Fruit fly (Drosophila melanogaster) ovary, adult (tissue): ENCODE data around the gene CG15429.

Experiments used
- CG17801 ChIP-seq: fragments of 200-800 bp; optimal IDR thresholded peaks from 2 replicates; lab custom pipeline; 2019; ENCODE audit warnings: missing biosample characterization, mild to moderate bottlenecking, missing genetic modification characterization, moderate library complexity; ENCODE audit not compliant: partially characterized antibody

CG15429 gene

DNA sequence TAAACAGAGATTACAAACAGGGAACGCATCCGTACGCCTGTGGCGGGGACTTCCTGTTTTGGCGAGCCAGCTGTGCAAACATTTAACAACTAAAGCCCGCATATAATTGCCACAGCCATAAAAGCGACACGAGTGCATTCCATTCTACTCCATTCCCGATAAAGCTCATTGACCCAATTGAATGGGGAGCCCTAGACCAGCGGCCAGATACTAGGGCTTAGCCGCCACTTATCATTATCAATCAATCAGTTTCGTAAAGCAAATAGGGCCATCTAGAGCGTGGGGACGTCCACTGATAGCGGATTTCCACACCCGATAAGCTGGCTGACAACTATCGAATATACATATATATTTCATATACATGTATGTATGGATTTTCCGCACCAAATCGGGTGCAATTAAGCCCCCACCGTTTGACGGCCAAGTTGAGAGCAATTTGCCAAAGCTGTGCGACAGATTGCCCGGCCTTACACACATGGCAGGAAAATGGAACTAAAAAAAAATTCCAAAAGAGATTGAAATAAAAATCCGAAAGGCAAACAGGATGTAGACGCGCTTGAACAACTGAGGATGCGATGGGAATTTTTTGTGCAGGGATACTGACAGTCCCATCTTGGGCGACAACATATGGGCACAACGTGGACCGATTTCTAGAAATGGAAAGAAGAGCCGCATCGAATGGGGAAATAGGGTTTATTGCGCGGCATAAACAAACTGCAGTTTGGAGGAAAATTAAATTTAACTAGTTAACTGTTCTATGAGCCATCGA is 20.2 kb downstream of the CG15429 start:
- no peak for TF ChIP-seq CG17801 (GFP tag; lab: Kevin White, UChicago)

DNA sequence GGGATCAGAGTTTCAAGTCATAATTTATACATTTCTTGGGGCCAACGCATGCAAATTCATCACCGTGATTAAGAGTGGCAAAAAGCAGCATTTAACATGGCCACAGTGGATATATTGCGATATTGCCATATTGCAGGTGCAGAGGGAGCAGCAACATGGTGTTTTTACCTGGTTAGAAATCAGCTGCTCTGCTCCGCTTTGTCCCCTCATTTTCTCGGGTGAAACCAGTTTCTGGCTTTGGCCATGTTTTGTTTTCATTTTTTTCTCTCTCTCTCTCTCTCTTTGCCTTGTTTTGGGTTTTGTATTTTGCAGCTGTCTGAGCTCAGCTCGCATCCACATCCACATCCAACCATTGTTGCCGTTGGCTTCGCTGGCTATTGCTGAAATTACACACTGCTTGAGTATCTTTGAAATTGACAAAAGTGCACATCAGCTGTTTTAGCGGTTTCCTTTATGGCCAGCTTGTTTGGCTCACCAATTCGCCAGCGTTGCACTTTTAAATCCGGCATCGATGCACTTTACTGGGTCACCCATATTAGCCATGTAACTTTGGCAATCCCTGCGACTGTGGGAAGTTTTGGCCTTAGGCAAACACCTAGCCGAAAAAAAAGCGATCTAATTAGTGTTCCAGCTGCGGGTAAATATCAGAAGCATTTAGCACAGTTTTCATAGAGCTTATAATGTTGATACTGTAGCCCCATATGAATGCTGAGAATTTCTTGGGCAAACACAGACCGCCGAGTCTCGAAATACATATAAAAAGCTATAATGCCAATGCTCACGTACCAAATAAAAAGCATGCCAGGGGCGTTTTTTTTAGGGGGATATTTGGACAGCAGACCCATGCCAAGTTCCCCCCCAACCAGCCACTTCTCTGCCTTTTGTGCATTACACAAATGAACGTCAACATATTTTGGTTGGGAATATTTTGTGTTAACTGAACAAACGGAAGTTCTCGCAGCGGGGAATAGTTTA is 22.5 kb downstream of the CG15429 start:
- no peak for TF ChIP-seq CG17801 (GFP tag; lab: Kevin White, UChicago)

DNA sequence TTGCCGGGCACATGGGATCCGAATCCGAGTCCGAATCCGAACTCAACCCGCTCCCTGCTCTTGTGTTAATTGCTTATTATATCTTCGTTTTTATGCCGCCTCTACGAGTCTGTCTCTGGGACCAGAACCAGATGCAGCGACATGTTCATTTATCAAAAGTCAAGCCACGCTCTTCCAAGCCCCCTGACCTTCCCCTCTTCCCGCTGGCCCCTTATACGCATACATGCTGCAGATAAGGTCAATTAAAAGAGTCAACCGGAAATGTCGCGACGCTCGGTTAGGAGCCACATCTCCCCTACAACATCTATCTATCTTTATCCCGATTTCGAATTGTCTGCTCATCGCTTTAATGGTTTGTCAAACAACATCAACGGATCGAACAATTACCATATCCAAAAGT is 25.0 kb downstream of the CG15429 start:
- no peak for TF ChIP-seq CG17801 (GFP tag; lab: Kevin White, UChicago)

DNA sequence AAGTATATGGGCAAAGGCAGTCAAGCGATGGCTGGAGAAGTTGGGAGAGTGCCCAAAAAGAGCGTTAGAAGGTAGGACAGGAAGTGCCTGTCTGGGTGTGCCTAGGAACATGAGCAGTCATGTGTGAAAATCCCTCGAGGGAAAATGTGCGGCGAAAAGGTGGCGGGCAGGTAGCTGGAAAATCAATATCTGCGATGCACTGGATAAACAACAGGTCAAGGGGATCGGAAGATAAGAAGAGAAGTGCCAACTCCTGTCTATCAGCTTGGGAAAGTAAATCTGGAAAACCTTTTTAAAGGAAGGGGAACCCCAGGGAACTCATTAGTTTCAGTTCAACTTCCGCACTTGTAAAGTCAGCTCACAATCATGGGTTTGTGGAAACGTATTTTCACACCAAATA is 25.6 kb downstream of the CG15429 start:
- no peak for TF ChIP-seq CG17801 (GFP tag; lab: Kevin White, UChicago)

DNA sequence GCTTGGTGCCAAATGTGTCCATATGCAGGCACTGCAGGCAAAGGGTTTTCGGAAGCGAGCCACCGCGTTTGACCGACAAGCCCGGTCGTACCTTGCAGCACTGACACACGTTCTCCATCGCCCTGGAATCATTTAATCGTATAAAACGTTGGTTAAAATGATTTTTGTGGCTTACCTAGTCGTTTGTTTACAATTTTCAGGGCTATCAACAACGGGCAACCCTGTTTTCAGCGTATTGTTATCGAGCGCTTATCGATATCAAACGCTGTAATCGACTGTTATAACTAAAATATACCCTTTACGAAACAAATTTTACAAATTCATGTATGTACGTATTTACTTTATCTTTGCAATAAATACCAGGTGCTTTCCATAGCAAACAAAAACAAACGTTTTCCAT is 29.7 kb downstream of the CG15429 start, which contains the start of gene CG17612:
Gene CG17612, minus strand, starts transcription at position 214 of the 400 bp plus-strand sequence.
- no peak for TF ChIP-seq CG17801 (GFP tag; lab: Kevin White, UChicago)

DNA sequence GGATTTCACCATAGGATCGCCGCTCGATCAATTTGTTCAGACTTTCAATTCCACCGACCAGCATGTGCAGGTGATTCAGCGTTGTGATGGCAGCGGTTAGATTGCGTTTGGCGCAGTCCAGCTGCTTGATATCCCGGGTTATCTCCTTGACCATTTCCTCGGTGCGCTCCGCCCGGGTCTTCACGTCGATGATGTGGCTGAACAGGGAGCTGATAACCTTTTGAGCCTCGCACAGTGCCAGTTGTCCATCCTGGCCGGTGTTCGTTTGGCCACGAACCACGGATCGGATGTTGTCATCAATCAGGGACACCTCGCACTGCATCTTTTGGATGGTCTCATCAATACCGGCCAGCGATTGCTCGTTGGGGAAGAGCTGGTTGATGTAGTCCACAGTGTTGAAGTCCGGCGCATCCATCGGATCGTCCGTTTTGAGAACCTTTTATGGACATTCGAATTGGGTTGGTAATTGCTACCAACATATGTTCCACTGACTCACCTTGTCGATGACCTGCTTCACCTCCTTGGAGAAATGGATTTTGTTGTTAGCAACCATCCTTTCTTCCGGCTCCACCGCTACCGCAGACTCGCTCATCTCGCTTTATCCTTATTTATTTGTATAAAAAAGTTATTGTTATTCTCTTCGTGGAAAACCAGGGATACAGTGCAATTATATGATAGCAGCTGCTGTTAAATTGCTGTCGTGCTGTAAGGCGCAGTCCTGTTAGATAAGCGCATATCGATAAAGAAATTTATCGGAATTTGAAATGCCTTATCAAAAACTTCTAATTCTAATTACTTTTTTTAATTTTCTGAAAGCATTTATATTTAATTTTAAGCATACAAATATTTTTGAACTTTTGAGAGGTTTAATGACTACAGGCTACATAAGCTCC is 32.9 kb downstream of the CG15429 start, which contains the start of gene Vps53:
Gene Vps53, minus strand, starts transcription at position 676 of the 893 bp plus-strand sequence.
- no peak for TF ChIP-seq CG17801 (GFP tag; lab: Kevin White, UChicago)

DNA sequence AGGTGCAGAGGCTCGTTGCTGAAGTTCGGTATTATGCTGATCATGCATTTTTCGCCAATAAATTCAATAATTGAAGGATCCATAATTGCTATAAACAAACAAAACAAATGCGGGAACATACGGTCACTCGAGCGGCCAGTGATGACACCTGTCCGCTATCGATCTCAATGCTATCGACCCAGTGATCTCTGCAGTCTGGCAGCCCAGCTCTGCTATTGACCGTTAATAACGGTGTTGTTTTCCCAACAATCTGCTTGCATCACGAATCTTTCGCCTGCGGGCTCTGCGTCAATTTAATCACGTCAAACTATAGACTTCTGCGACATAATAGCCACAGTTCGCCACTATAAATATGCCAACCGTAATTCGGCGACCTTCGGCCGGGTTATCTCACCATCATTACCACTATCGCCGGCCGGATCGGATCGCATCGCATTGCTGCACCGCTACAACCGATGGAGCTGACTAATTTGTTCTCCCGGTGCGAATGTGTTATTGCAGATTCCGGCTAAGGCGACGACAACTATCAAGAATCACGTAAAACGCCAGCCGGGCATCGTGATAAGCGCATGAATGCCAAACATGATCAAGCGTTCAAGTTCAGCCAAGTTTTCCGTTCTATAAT is 34.3 kb downstream of the CG15429 start, which contains the start of gene Psf2:
Gene Psf2, minus strand, starts transcription at position 431 of the 625 bp plus-strand sequence.
- TF ChIP-seq CG17801 (GFP tag; lab: Kevin White, UChicago) = no peak

DNA sequence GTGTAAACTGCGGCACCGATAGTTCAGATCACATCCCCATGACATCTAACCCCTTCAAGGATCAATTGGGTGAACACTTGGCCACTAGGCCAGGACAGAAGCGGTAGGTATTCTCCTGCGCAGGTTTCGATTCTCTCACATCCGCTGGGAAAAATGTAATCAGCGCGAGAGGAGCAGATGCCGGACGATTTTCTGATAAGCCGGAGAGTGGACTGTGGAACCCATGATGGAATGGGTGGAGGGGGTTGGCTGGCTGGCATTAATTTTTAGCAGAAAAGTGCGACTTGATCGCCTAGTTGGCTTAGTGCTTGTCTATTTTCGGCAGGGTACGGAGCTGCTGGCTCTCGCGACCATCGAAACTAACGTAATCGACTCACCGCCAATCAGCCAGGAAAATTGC is 35.3 kb downstream of the CG15429 start, which contains the start of gene Tps1:
Gene Tps1, plus strand, starts transcription at position 301 of the 400 bp plus-strand sequence.
- TF ChIP-seq CG17801 (GFP tag; lab: Kevin White, UChicago) = no peak

DNA sequence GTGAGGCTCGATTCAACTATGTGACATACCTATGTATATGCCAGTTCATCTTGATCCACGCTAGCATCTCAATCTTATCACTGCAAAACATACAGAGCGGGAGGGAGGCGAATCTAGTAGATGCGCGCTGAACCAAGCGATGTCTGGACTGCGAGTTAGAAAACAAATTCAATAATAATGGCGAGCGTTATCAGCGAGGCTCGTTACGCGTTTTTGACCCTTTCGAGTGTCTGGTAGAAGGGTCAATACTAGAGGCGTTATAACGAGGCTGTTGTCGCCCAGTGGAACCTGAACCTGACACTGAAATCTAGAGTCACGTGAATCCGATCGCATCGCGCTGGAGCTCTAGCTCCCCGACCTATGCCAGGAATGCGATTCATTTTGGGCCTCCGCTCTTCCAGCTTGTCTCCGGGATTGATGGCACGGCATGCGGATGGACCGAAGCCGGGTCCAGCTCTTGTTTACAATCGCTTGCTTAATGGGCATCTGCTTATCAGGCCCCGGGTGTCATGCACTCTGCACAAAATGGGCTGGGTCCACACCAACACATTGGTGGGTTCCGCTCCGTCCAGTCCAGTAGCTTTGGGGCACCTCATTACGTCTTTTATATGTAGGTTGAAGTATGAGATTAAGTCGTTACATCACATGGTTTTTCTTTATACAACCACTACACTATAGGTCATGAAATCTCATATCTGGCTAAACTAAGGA is 36.8 kb downstream of the CG15429 start:
- no peak for TF ChIP-seq CG17801 (GFP tag; lab: Kevin White, UChicago)

DNA sequence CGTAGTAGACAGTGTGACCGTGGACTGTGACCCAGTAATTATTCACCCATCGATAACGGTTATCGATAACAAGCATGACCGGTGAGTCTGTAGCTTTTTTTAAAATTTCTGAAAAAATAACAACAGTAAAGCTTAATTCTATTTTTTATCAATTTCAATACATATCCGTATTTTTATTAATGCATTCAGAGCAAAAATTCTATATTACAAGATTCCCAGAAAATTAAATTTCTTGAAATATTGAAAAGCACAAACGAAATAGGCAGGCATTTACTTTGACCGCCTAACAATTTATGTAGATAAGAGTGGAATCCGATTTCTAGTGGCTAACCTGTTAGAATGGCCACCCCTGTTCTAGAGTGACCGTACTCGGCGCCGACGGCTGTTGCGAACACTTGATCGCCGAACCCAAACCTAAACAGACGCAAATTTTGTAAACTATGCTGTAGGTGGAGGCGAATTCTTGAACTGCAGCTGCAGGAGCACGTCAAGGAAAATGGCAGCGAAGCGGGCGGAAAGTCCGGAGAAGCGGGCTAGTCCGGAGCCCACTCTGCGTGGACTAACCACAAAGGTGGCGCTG is 41.2 kb downstream of the CG15429 start, which contains the start of gene CG3652:
Gene CG3652, minus strand, starts transcription at position 35 of the 580 bp plus-strand sequence.
- peak; percentile 7 for TF ChIP-seq CG17801 (GFP tag; lab: Kevin White, UChicago)

DNA sequence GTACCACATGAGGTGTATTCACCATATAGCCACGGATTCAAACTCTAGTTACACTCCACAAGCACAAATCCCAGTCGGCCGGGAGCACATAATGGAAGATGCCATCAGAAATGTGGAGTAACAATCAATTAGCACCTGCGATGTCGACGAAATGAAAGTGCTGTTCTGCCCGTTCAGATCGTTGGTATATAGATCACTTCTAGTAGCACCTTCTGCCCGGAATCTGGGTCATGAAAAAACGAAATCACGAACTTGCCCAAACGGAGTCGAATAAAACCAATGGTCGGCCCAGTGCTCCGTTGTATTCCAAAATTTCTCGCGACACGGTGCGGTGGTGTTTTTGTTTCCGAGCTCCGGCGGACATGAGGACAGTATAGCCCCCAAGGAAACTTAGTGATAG is 47.9 kb downstream of the CG15429 start, which contains the start of gene CG33003:
Gene CG33003, plus strand, starts transcription at position 301 of the 400 bp plus-strand sequence.
- no peak for TF ChIP-seq CG17801 (GFP tag; lab: Kevin White, UChicago)

DNA sequence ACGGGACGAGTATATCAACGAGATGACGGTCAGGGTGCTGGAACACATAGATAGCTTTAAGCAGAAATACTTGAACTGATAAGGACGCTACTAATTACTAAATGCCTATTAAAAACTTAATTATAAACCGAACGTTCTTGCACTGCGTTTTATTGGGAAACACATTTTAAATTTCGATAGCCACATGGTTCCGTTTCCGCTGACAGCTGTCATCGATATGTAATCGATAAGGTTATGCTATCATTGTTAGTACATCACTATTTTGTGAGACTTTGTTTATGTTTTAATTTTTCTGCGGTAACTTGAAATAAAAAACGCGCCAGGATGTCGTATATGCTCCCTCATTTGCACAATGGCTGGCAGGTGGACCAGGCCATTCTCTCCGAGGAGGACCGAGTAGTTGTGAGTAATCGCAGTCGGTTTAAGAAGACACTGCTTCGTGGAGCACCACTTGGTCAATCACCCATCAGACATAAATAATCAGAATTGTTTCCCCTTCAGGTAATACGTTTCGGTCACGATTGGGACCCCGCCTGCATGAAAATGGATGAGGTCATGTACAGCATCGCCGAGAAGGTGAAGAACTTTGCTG is 50.3 kb downstream of the CG15429 start, which contains the start of gene Dim1:
Gene Dim1, plus strand, starts transcription at position 239 of the 592 bp plus-strand sequence.
- peak; percentile 68 for TF ChIP-seq CG17801 (GFP tag; lab: Kevin White, UChicago)
